Fruit fly (Drosophila melanogaster): ENCODE results near the gene ND-SGDH.

ND-SGDH gene

dm6 chr3L:12163693-12164092, 25.3 kb upstream of the ND-SGDH start, which contains the start of gene CG9760:
TSS of gene CG9760 (minus strand) at chr3L:12163735.
- peak; percentile 12 for TF ChIP-seq CG6276 (GFP tag; optimal IDR thresholded peaks at IDR 0.05)
- TF ChIP-seq Lpt (GFP tag; optimal IDR thresholded peaks at IDR 0.05) = no peak
- no peak for TF ChIP-seq pdm3 (GFP tag; optimal IDR thresholded peaks at IDR 0.05)
- TF ChIP-seq topi (GFP tag; optimal IDR thresholded peaks at IDR 0.05) = no peak
- no peak for TF ChIP-seq CG7368 (GFP tag; optimal IDR thresholded peaks at IDR 0.05)
- TF ChIP-seq Sox15 (GFP tag; optimal IDR thresholded peaks at IDR 0.05) = no peak
- TF ChIP-seq CG15336 (GFP tag; IDR thresholded peaks at IDR 0.05) = no peak
- no peak for TF ChIP-seq Eip93F (GFP tag; optimal IDR thresholded peaks at IDR 0.05)
- no peak for TF ChIP-seq CG10631 (GFP tag; optimal IDR thresholded peaks at IDR 0.05)
- no peak for TF ChIP-seq lz (GFP tag; optimal IDR thresholded peaks at IDR 0.05)
- no peak for TF ChIP-seq Ets96B (tag; optimal IDR thresholded peaks at IDR 0.05)
- peak; percentile 7 for TF ChIP-seq OdsH (GFP tag; optimal IDR thresholded peaks at IDR 0.05)
- no peak for TF ChIP-seq CG31627 (GFP tag; optimal IDR thresholded peaks at IDR 0.05)
- TF ChIP-seq eg (GFP tag; IDR thresholded peaks at IDR 0.05) = peak; percentile 74
- no peak for TF ChIP-seq CG6792 (GFP tag; optimal IDR thresholded peaks at IDR 0.05)
- no peak for TF ChIP-seq CG6808 (GFP tag; optimal IDR thresholded peaks at IDR 0.05)
- no peak for TF ChIP-seq fkh (GFP tag; optimal IDR thresholded peaks at IDR 0.05)
- no peak for TF ChIP-seq Smox (GFP tag; optimal IDR thresholded peaks at IDR 0.05)
- TF ChIP-seq Eip75B (GFP tag; optimal IDR thresholded peaks at IDR 0.05) = no peak
- TF ChIP-seq CG34406 (GFP tag; optimal IDR thresholded peaks at IDR 0.05) = no peak
- no peak for TF ChIP-seq fd59A (GFP tag; optimal IDR thresholded peaks at IDR 0.05)
- no peak for TF ChIP-seq Met (GFP tag; optimal IDR thresholded peaks at IDR 0.05)
- no peak for TF ChIP-seq CG8119 (GFP tag; IDR thresholded peaks at IDR 0.05)
- TF ChIP-seq CG3919 (GFP tag; optimal IDR thresholded peaks at IDR 0.05) = no peak
- 0 out of 2 replicates have a peak, but pooled peaks have one; percentile 13 for TF ChIP-seq CG11294 (GFP tag; IDR thresholded peaks at IDR 0.05)
- TF ChIP-seq CG11762 (GFP tag; optimal IDR thresholded peaks at IDR 0.05; ENCODE audit: insufficient read depth) = no peak
- TF ChIP-seq esn (GFP tag; optimal IDR thresholded peaks at IDR 0.05) = no peak
- TF ChIP-seq svp (GFP tag) = peak; percentile 6
- TF ChIP-seq dsx (GFP tag; optimal IDR thresholded peaks at IDR 0.05; ENCODE audit: poor library complexity, severe bottlenecking) = no peak
- TF ChIP-seq Blimp-1 (GFP tag; optimal IDR thresholded peaks at IDR 0.05) = no peak
- TF ChIP-seq Hr39 (GFP tag; optimal IDR thresholded peaks at IDR 0.05) = no peak
- TF ChIP-seq CG10669 (GFP tag; optimal IDR thresholded peaks at IDR 0.05) = no peak
- TF ChIP-seq CG1621 (tag; optimal IDR thresholded peaks at IDR 0.05) = no peak
- TF ChIP-seq Sox102F (GFP tag; optimal IDR thresholded peaks at IDR 0.05) = no peak
- no peak for TF ChIP-seq salr (GFP tag; optimal IDR thresholded peaks at IDR 0.05)
- TF ChIP-seq CG6854 (GFP tag; optimal IDR thresholded peaks at IDR 0.05) = no peak
- TF ChIP-seq fd85E (GFP tag; optimal IDR thresholded peaks at IDR 0.05) = no peak
- TF ChIP-seq net (GFP tag; optimal IDR thresholded peaks at IDR 0.05) = peak; percentile 28
- TF ChIP-seq CG8319 (GFP tag; optimal IDR thresholded peaks at IDR 0.05) = no peak
- no peak for TF ChIP-seq Hr4 (GFP tag; optimal IDR thresholded peaks at IDR 0.05)
- no peak for TF ChIP-seq dac (GFP tag; optimal IDR thresholded peaks at IDR 0.05)
- TF ChIP-seq CG4318 (GFP tag; optimal IDR thresholded peaks at IDR 0.05) = no peak
- no peak for TF ChIP-seq vri (GFP tag; optimal IDR thresholded peaks at IDR 0.05)
- TF ChIP-seq acj6 (GFP tag; optimal IDR thresholded peaks at IDR 0.05) = no peak
- TF ChIP-seq CG8632 (GFP tag; optimal IDR thresholded peaks at IDR 0.05) = no peak
- TF ChIP-seq Sox14 (GFP tag; optimal IDR thresholded peaks at IDR 0.05) = no peak
- TF ChIP-seq Ets21C (GFP tag; optimal IDR thresholded peaks at IDR 0.05) = no peak
- TF ChIP-seq CG6163 (GFP tag; IDR thresholded peaks at IDR 0.05) = peak; percentile 49; the same call in 1 of the 3 replicates
- no peak for TF ChIP-seq CG9139 (GFP tag; optimal IDR thresholded peaks at IDR 0.05)
- TF ChIP-seq Gug (GFP tag; IDR thresholded peaks at IDR 0.05) = no peak
- no peak for TF ChIP-seq ss (GFP tag; optimal IDR thresholded peaks at IDR 0.05)
- no peak for TF ChIP-seq CG16779 (tag; optimal IDR thresholded peaks at IDR 0.05)
- TF ChIP-seq CG11902 (GFP tag; optimal IDR thresholded peaks at IDR 0.05) = no peak

Data from whole organism, prepupa.